Worm (Caenorhabditis elegans): ENCODE data around the gene rpl-36.

Gene rpl-36

DNA sequence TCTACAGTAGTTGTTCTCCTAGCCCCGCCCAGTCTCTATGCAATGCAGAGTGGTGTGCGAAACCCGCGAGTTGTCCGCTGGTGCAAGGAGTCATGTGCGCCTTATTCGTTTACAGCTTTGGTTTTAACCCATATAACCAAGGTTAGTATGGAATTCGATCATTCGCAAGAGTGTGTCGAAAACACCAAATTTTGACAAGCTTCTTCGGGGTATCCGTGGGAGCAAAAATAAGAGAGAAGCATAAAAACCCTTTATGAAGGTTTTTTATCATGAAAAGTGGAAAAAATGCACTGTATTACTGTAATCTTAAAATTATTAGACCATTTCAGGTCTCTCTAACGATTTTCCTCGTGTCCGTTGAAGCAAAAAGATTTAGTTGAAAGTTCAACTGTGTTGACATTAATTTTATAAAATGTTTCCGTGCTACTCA lies 37.9 kb upstream of the rpl-36 start:
- TF ChIP-seq crh-2 (tag; optimal IDR thresholded peaks at IDR 0.05) (peak; percentile 34), nhr-237 (tag; optimal IDR thresholded peaks at IDR 0.05) (no peak), ama-1 (optimal IDR thresholded peaks at IDR 0.05) (peak; percentile 76), Y55F3AM.14 (GFP tag; optimal IDR thresholded peaks at IDR 0.05) (no peak), sma-3 (GFP tag; optimal IDR thresholded peaks at IDR 0.05) (peak; percentile 64), skn-1 (tag; optimal IDR thresholded peaks at IDR 0.05) (no peak), ztf-11 (tag; optimal IDR thresholded peaks at IDR 0.05) (no peak), ceh-82 (tag; optimal IDR thresholded peaks at IDR 0.05) (no peak), nhr-77 (tag; optimal IDR thresholded peaks at IDR 0.05) (no peak), fos-1 (tag; optimal IDR thresholded peaks at IDR 0.05) (no peak), mbf-1 (tag; optimal IDR thresholded peaks at IDR 0.05) (no peak), nhr-21 (tag; optimal IDR thresholded peaks at IDR 0.05) (peak; percentile 10), C34F6.9 (tag; optimal IDR thresholded peaks at IDR 0.05) (no peak), ztf-1 (GFP tag; conservative IDR thresholded peaks at IDR 0.05) (no peak), nhr-10 (tag; optimal IDR thresholded peaks at IDR 0.05) (no peak), unc-55 (GFP tag; optimal IDR thresholded peaks at IDR 0.05) (no peak), nhr-6 (tag; optimal IDR thresholded peaks at IDR 0.05) (no peak), ceh-16 (tag; optimal IDR thresholded peaks at IDR 0.05) (no peak), aly-2 (tag; optimal IDR thresholded peaks at IDR 0.05) (no peak), ZK546.5 (tag; optimal IDR thresholded peaks at IDR 0.05) (no peak), snpc-4 (tag; optimal IDR thresholded peaks at IDR 0.05) (peak; percentile 95), sem-4 (tag; optimal IDR thresholded peaks at IDR 0.05) (no peak), dmd-4 (tag; optimal IDR thresholded peaks at IDR 0.05) (no peak), lin-39 (tag; optimal IDR thresholded peaks at IDR 0.05) (no peak), alr-1 (tag; optimal IDR thresholded peaks at IDR 0.05) (no peak), nhr-11 (tag; optimal IDR thresholded peaks at IDR 0.05) (no peak), F13H6.1 (tag; optimal IDR thresholded peaks at IDR 0.05) (peak; percentile 4), ztf-4 (tag; optimal IDR thresholded peaks at IDR 0.05) (no peak), blmp-1 (tag; optimal IDR thresholded peaks at IDR 0.05; ENCODE audit: insufficient read depth) (no peak), egl-27 (tag; optimal IDR thresholded peaks at IDR 0.05) (peak; percentile 25), sma-9 (GFP tag; optimal IDR thresholded peaks at IDR 0.05) (peak; percentile 25), sma-9 (tag; optimal IDR thresholded peaks at IDR 0.05) (no peak), nhr-129 (tag; optimal IDR thresholded peaks at IDR 0.05) (no peak), mdl-1 (tag; optimal IDR thresholded peaks at IDR 0.05) (no peak), nhr-25 (tag; optimal IDR thresholded peaks at IDR 0.05) (peak; percentile 3), zag-1 (tag; optimal IDR thresholded peaks at IDR 0.05) (no peak), nhr-12 (tag; optimal IDR thresholded peaks at IDR 0.05) (no peak), nhr-23 (tag; optimal IDR thresholded peaks at IDR 0.05) (no peak), peb-1 (tag; optimal IDR thresholded peaks at IDR 0.05) (no peak), lin-13 (GFP tag; optimal IDR thresholded peaks at IDR 0.05) (no peak), gmeb-1 (tag; optimal IDR thresholded peaks at IDR 0.05) (peak; percentile 64), R02D3.7 (tag; optimal IDR thresholded peaks at IDR 0.05) (no peak), lsy-2 (tag; optimal IDR thresholded peaks at IDR 0.05) (peak; percentile 36 to 45), unc-39 (tag; optimal IDR thresholded peaks at IDR 0.05) (no peak), elt-3 (tag; optimal IDR thresholded peaks at IDR 0.05) (no peak), unc-62 (GFP tag; optimal IDR thresholded peaks at IDR 0.05) (no peak), mab-5 (tag; optimal IDR thresholded peaks at IDR 0.05) (no peak)

DNA sequence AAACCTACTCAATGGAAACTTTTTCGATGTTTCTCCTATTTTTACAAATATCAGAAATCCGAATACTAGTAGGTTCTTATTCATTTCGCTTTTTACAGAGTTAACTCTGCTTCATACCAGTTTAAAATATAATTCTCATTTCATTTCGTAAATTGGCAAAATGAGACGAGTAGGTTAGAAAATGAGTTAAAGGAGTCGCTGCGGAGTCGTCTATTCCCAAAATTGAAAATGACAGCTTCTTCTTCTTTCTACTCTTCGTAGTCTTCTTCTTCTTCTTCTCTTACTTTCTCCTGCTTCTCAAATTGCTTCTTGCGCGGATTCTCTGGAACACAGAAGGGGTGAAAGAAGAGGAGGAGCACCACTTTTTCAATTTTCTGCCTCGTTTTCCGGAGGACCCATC lies 35.3 kb upstream of the rpl-36 start, which contains the start of gene glr-2:
glr-2 (minus strand) TSS at position 211 of the 400 bp plus-strand sequence.
- TF ChIP-seq lsy-2 (tag; optimal IDR thresholded peaks at IDR 0.05) = no peak
- no peak for TF ChIP-seq elt-3 (tag; optimal IDR thresholded peaks at IDR 0.05)
- no peak for TF ChIP-seq C34F6.9 (tag; optimal IDR thresholded peaks at IDR 0.05)
- TF ChIP-seq nhr-23 (tag; optimal IDR thresholded peaks at IDR 0.05) = no peak
- no peak for TF ChIP-seq alr-1 (tag; optimal IDR thresholded peaks at IDR 0.05)
- no peak for TF ChIP-seq nhr-25 (tag; optimal IDR thresholded peaks at IDR 0.05)
- TF ChIP-seq ztf-4 (tag; optimal IDR thresholded peaks at IDR 0.05) = no peak
- TF ChIP-seq dmd-4 (tag; optimal IDR thresholded peaks at IDR 0.05) = no peak
- no peak for TF ChIP-seq unc-39 (tag; optimal IDR thresholded peaks at IDR 0.05)
- TF ChIP-seq nhr-12 (tag; optimal IDR thresholded peaks at IDR 0.05) = no peak
